Worm (Caenorhabditis elegans): ENCODE measurements around the gene F13H8.1.

- TF ChIP-seq him-1 (tag; optimal IDR thresholded peaks at IDR 0.05): no peak
- no peak for TF ChIP-seq W03F9.2 (tag; optimal IDR thresholded peaks at IDR 0.05)
- TF ChIP-seq dao-5 (tag; optimal IDR thresholded peaks at IDR 0.05): no peak
These were observed 15.2 kb upstream of the F13H8.1 start, which contains the start of gene F13H8.8 for ce11 chrII:6267983-6268382.
